Fruit fly (Drosophila melanogaster) whole organism, pupa: ENCODE data around the gene CG46307.
A peak's percentile ranks its signal among the peaks of the same experiment; 100 is the strongest.

ENCODE experiments used
- CG10348 ChIP-seq: fragments of 200-800 bp; sonication (Bioruptor generic); IDR thresholded peaks from 2 replicates; pipeline ENCODE4 v1.3.6; 2022; ENCODE audit warnings: missing biosample characterization, missing genetic modification characterization
- CG12605 ChIP-seq: fragments of 200-800 bp; sonication (Bioruptor generic); IDR thresholded peaks from 2 replicates; pipeline ENCODE4 v1.3.6; 2022; ENCODE audit warnings: missing biosample characterization, missing genetic modification characterization
- CG13204 ChIP-seq: fragments of 200-800 bp; sonication (Bioruptor generic); optimal IDR thresholded peaks from 2 replicates; lab custom pipeline; 2018; ENCODE audit warnings: missing biosample characterization, mild to moderate bottlenecking, missing genetic modification characterization, moderate library complexity
- CG14655 ChIP-seq: fragments of 200-800 bp; sonication (Bioruptor generic); optimal IDR thresholded peaks from 3 replicates; lab custom pipeline; 2017; ENCODE audit warnings: mild to moderate bottlenecking, missing biosample characterization, missing genetic modification reagents, missing genetic modification characterization
- CG15710 ChIP-seq: fragments of 200-800 bp; sonication (Bioruptor generic); optimal IDR thresholded peaks from 2 replicates; lab custom pipeline; 2018; ENCODE audit warnings: missing biosample characterization, mild to moderate bottlenecking, missing genetic modification characterization, moderate library complexity
- CG17806 ChIP-seq: fragments of 200-800 bp; sonication (Bioruptor generic); optimal IDR thresholded peaks from 2 replicates; lab custom pipeline; 2018; ENCODE audit warnings: missing biosample characterization, mild to moderate bottlenecking, missing genetic modification characterization, moderate library complexity
- CG32121 ChIP-seq: fragments of 200-800 bp; sonication (Bioruptor generic); IDR thresholded peaks from 2 replicates; pipeline ENCODE4 v1.3.6; 2022; ENCODE audit warnings: missing biosample characterization, missing genetic modification characterization
- CG34367 ChIP-seq: fragments of 200-800 bp; sonication (Bioruptor generic); optimal IDR thresholded peaks from 2 replicates; lab custom pipeline; 2018; ENCODE audit warnings: missing biosample characterization, mild to moderate bottlenecking, missing genetic modification characterization
- CG4496 ChIP-seq: fragments of 200-800 bp; sonication (Bioruptor generic); IDR thresholded peaks from 3 replicates; pipeline ENCODE4 v1.3.6; 2022; ENCODE audit warnings: missing biosample characterization, missing genetic modification characterization
- CG8159 ChIP-seq: fragments of 200-800 bp; sonication (Bioruptor generic); optimal IDR thresholded peaks from 3 replicates; lab custom pipeline; 2018; ENCODE audit warnings: missing biosample characterization, mild to moderate bottlenecking, missing genetic modification characterization, moderate library complexity
- CG8301 ChIP-seq: fragments of 200-800 bp; sonication (Bioruptor generic); optimal IDR thresholded peaks from 2 replicates; lab custom pipeline; 2018; ENCODE audit warnings: missing biosample characterization, mild to moderate bottlenecking, missing genetic modification characterization
- CG9948 ChIP-seq: fragments of 200-800 bp; sonication (Bioruptor generic); optimal IDR thresholded peaks from 2 replicates; lab custom pipeline; 2018; ENCODE audit warnings: missing biosample characterization, mild to moderate bottlenecking, missing genetic modification characterization, moderate library complexity
- D1 ChIP-seq: fragments of 200-800 bp; sonication (Bioruptor generic); optimal IDR thresholded peaks from 2 replicates; lab custom pipeline; 2018; ENCODE audit warnings: missing biosample characterization, mild to moderate bottlenecking, missing genetic modification characterization, moderate library complexity
- EcR ChIP-seq: fragments of 200-800 bp; sonication (Bioruptor generic); optimal IDR thresholded peaks from 3 replicates; lab custom pipeline; 2019; ENCODE audit warnings: missing biosample characterization, missing genetic modification characterization, mild to moderate bottlenecking, moderate library complexity, missing genetic modification reagents
- Ets98B ChIP-seq: fragments of 200-800 bp; sonication (Bioruptor generic); IDR thresholded peaks from 2 replicates; pipeline ENCODE4 v1.3.6; 2022; ENCODE audit warnings: missing biosample characterization, missing genetic modification characterization
- Pif1A ChIP-seq: fragments of 200-800 bp; sonication (Bioruptor generic); optimal IDR thresholded peaks from 3 replicates; lab custom pipeline; 2016; ENCODE audit warnings: missing biosample characterization, missing genetic modification characterization
- Pif1B ChIP-seq: fragments of 200-800 bp; sonication (Bioruptor generic); optimal IDR thresholded peaks from 3 replicates; lab custom pipeline; 2016; ENCODE audit warnings: missing biosample characterization, missing genetic modification characterization
- Snoo ChIP-seq: fragments of 200-800 bp; sonication (Bioruptor generic); optimal IDR thresholded peaks from 3 replicates; lab custom pipeline; 2017; ENCODE audit warnings: missing biosample characterization, mild to moderate bottlenecking, missing genetic modification characterization, inconsistent platforms
- fd96Ca ChIP-seq: fragments of 200-800 bp; sonication (Bioruptor generic); IDR thresholded peaks from 3 replicates; pipeline ENCODE4 v1.3.6; 2022; ENCODE audit warnings: missing biosample characterization, missing genetic modification characterization
- gl ChIP-seq: fragments of 200-800 bp; sonication (Bioruptor generic); optimal IDR thresholded peaks from 2 replicates; lab custom pipeline; 2018; ENCODE audit warnings: missing biosample characterization, mild to moderate bottlenecking, missing genetic modification characterization
- rn ChIP-seq: fragments of 200-800 bp; sonication (Bioruptor generic); IDR thresholded peaks from 2 replicates; pipeline ENCODE4 v1.3.6; 2022; ENCODE audit warnings: missing biosample characterization, missing genetic modification characterization

The CG46307 gene

dm6 chr2L:21073818-21074217 is 30.6 kb upstream of the CG46307 start:
- TF ChIP-seq CG34367 (tag; lab: Kevin White, UChicago) = no peak
- TF ChIP-seq CG8159 (tag; lab: Kevin White, UChicago) = no peak
- TF ChIP-seq CG9948 = no peak
- no peak for TF ChIP-seq D1 (tag; lab: Kevin White, UChicago)
- no peak for TF ChIP-seq rn (GFP tag; lab: Robert Waterston, UW)
- TF ChIP-seq Snoo (tag; lab: Kevin White, UChicago) = no peak
- no peak for TF ChIP-seq Pif1A (GFP tag; lab: Kevin White, UChicago)
- no peak for TF ChIP-seq CG12605
- TF ChIP-seq Pif1B (GFP tag; lab: Kevin White, UChicago) = no peak
- no peak for TF ChIP-seq CG15710 (tag; lab: Kevin White, UChicago)
- no peak for TF ChIP-seq CG13204 (GFP tag; lab: Kevin White, UChicago)
- TF ChIP-seq CG10348 (GFP tag; lab: Robert Waterston, UW) = no peak
- no peak for TF ChIP-seq Ets98B (GFP tag; lab: Robert Waterston, UW)
- TF ChIP-seq CG14655 = no peak
- no peak for TF ChIP-seq CG4496 (GFP tag; lab: Robert Waterston, UW)
- no peak for TF ChIP-seq gl (tag; lab: Kevin White, UChicago)
- no peak for TF ChIP-seq fd96Ca
- no peak for TF ChIP-seq CG32121
- no peak for TF ChIP-seq EcR (GFP tag; lab: Kevin White, UChicago)

- TF ChIP-seq CG14655 (peak; percentile 7), D1 (tag; lab: Kevin White, UChicago) (no peak)
- TF ChIP-seq, all 21 proteins: peak for 1
These were observed 29.3 kb upstream of the CG46307 start, which contains the start of gene tadr for dm6 chr2L:21075105-21075504. Gene tadr, plus strand, starts transcription at chr2L:21075405.

- TF ChIP-seq CG4496 (GFP tag; lab: Robert Waterston, UW) = 0 out of 3 replicates have a peak, but pooled peaks have one; percentile 43
- TF ChIP-seq Pif1A (GFP tag; lab: Kevin White, UChicago) = no peak
- TF ChIP-seq, all 21 proteins: peak for 1
These were observed 26.5 kb upstream of the CG46307 start for dm6 chr2L:21077849-21078248.

- TF ChIP-seq fd96Ca (no peak), EcR (GFP tag; lab: Kevin White, UChicago) (peak; percentile 47)
These were observed 21.7 kb upstream of the CG46307 start, which contains the start of gene CG33511 for dm6 chr2L:21082444-21083201. Gene CG33511, minus strand, starts transcription at chr2L:21082494.

dm6 chr2L:21084268-21084667 is 20.1 kb upstream of the CG46307 start, which contains the start of gene CG33510:
Gene CG33510, minus strand, starts transcription at chr2L:21084326.
- peak; percentile 24 for TF ChIP-seq EcR (GFP tag; lab: Kevin White, UChicago)
- TF ChIP-seq CG12605 = no peak

dm6 chr2L:21086406-21086805 is 18.0 kb upstream of the CG46307 start, which contains the start of gene CG33509:
Gene CG33509, minus strand, starts transcription at chr2L:21086506.
- TF ChIP-seq CG8301 (no peak), CG10348 (GFP tag; lab: Robert Waterston, UW) (no peak), Pif1B (GFP tag; lab: Kevin White, UChicago) (no peak), CG17806 (tag; lab: Kevin White, UChicago) (no peak), CG13204 (GFP tag; lab: Kevin White, UChicago) (no peak), EcR (GFP tag; lab: Kevin White, UChicago) (no peak), CG14655 (no peak), CG15710 (tag; lab: Kevin White, UChicago) (no peak), gl (tag; lab: Kevin White, UChicago) (no peak), rn (GFP tag; lab: Robert Waterston, UW) (no peak), CG34367 (tag; lab: Kevin White, UChicago) (no peak), fd96Ca (no peak), CG12605 (no peak), CG9948 (no peak), D1 (tag; lab: Kevin White, UChicago) (no peak), Ets98B (GFP tag; lab: Robert Waterston, UW) (no peak), CG4496 (GFP tag; lab: Robert Waterston, UW) (no peak), CG32121 (no peak)

- TF ChIP-seq CG10348 (GFP tag; lab: Robert Waterston, UW) = no peak
- no peak for TF ChIP-seq fd96Ca
- TF ChIP-seq CG13204 (GFP tag; lab: Kevin White, UChicago) = no peak
- TF ChIP-seq CG4496 (GFP tag; lab: Robert Waterston, UW) = no peak
- no peak for TF ChIP-seq D1 (tag; lab: Kevin White, UChicago)
These were observed 15.7 kb upstream of the CG46307 start, which contains the start of gene ppk13 for dm6 chr2L:21088651-21089050. Gene ppk13, minus strand, starts transcription at chr2L:21088751.
